Worm (Caenorhabditis elegans) whole organism, L4/young adult: ENCODE results near the gene lgc-19.

Experiments used
- dao-5 ChIP-seq: sonication (generic microtip); optimal IDR thresholded peaks from 2 replicates; lab custom pipeline; 2016; ENCODE audit warnings: missing genotype, missing genetic modification characterization, moderate library complexity, missing compliant biosample characterization
- him-1 ChIP-seq: sonication (generic microtip); optimal IDR thresholded peaks from 2 replicates; lab custom pipeline; 2016; ENCODE audit warnings: missing genotype, missing genetic modification reagents, missing genetic modification characterization, missing compliant biosample characterization

- no peak for TF ChIP-seq dao-5 (tag; lab: Kevin White, UChicago)
- no peak for TF ChIP-seq him-1 (tag; lab: Kevin White, UChicago)
Observed at ce11 chrIV:15961069-15961468, 1.4 kb downstream of the lgc-19 start.
